Worm (Caenorhabditis elegans) whole organism, midembryonic: ENCODE results near the gene K11H12.11.

Experiments
- T22C8.4 ChIP-seq: fragments of 200-800 bp; sonication (Bioruptor generic); IDR thresholded peaks from 2 replicates; pipeline ENCODE4 v1.3.6; 2022; ENCODE audit warnings: missing genetic modification characterization, missing compliant biosample characterization
- cog-1 ChIP-seq: sonication (generic microtip); optimal IDR thresholded peaks from 2 replicates; lab custom pipeline; 2016; ENCODE audit warnings: missing genetic modification characterization, missing compliant biosample characterization
- flt-1 ChIP-seq: fragments of 200-800 bp; sonication (Bioruptor generic); IDR thresholded peaks from 2 replicates; pipeline ENCODE4 v1.3.6; 2022; ENCODE audit warnings: missing genetic modification characterization, missing compliant biosample characterization
- klf-2 ChIP-seq: fragments of 200-800 bp; sonication (Bioruptor generic); conservative IDR thresholded peaks from 2 replicates; pipeline ENCODE4 v1.3.6; 2022; ENCODE audit warnings: missing genetic modification reagents, missing genetic modification characterization, missing compliant biosample characterization
- med-1 ChIP-seq: sonication (generic microtip); optimal IDR thresholded peaks from 2 replicates; lab custom pipeline; 2017; ENCODE audit warnings: missing genetic modification characterization, mild to moderate bottlenecking, missing compliant biosample characterization, antibody characterized with exemption, missing genetic modification reagents; ENCODE audit not compliant: insufficient read depth
- ref-1 ChIP-seq: fragments of 200-800 bp; sonication (Bioruptor generic); conservative IDR thresholded peaks from 2 replicates; pipeline ENCODE4 v1.3.6; 2022; ENCODE audit warnings: missing genetic modification reagents, missing genetic modification characterization, missing compliant biosample characterization
- tab-1 ChIP-seq: fragments of 200-800 bp; sonication (Bioruptor generic); IDR thresholded peaks from 2 replicates; pipeline ENCODE4 v1.3.6; 2022; ENCODE audit warnings: missing genetic modification characterization, missing compliant biosample characterization
- ztf-23 ChIP-seq: fragments of 200-800 bp; sonication (Bioruptor generic); IDR thresholded peaks from 2 replicates; pipeline ENCODE4 v1.3.6; 2022; ENCODE audit warnings: missing genetic modification reagents, missing genetic modification characterization, missing compliant biosample characterization
- ztf-29 ChIP-seq: fragments of 200-800 bp; sonication (Bioruptor generic); IDR thresholded peaks from 2 replicates; pipeline ENCODE4 v1.3.6; 2022; ENCODE audit warnings: missing genetic modification reagents, missing genetic modification characterization, missing compliant biosample characterization

Gene K11H12.11

DNA sequence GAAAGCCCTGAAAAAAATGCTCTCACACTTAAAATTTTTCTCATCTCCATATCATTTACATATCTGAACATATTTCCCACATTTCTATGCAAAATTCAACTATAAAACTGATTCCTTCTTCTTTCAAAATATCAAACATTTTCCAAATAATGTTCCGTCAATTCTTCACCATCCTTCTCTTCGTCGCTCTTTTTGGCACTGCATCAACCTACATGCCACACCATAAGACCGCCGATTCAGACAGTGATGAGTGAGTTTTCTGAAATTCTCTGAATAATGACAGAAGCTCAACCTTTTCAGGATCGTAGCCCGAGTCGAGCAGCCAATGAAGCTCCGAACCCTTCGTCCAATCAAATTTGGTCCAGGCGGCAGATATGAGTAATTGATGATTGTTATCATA, 5.9 kb upstream of the K11H12.11 start, which contains the start of gene K11H12.5:
K11H12.5 (plus strand) TSS at position 301 of the 400 bp plus-strand sequence.
- TF ChIP-seq ztf-23 (GFP tag; lab: Robert Waterston, UW) (no peak), T22C8.4 (GFP tag; lab: Robert Waterston, UW) (no peak)

DNA sequence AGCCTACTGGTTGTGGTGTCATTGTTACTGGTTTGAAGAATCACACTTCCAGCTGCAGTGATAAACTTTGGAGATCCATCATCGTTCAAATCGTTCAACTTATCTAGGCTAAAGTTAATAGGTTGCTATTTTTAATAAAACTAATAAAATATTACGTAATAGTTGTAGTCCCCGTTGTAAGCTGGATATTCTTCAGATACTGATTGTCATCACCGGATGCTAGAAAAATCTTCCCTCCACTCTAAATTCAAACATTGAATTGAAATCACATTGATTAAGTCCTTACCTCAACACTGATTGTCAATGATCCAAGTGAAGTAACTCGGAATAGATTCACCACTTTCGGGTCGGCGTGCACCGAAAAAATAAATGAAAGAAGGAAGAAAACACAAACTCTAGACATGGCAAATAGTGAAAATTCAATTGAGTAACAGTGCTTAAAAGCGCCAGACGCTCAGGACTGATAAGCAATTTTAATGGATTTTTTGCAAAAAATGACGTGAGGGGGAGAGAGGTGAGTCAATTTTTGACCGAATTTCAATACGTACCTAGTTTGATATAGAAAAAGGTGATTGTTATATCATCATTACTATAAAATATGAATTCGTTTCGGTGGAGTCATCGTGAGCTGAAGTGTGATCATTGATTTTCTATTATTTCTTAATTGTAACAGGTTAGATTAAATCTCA, 5.3 kb upstream of the K11H12.11 start, which contains the start of the genes K11H12.4 and K11H12.10:
K11H12.4 (minus strand) TSS at position 413 of the 689 bp plus-strand sequence.
K11H12.10 (plus strand) TSS at position 605 of the 689 bp plus-strand sequence.
- TF ChIP-seq ztf-29 (GFP tag; lab: Robert Waterston, UW) (no peak), klf-2 (GFP tag; lab: Robert Waterston, UW) (no peak), med-1 (GFP tag; lab: Kevin White, UChicago) (no peak), cog-1 (no peak), T22C8.4 (GFP tag; lab: Robert Waterston, UW) (no peak)

DNA sequence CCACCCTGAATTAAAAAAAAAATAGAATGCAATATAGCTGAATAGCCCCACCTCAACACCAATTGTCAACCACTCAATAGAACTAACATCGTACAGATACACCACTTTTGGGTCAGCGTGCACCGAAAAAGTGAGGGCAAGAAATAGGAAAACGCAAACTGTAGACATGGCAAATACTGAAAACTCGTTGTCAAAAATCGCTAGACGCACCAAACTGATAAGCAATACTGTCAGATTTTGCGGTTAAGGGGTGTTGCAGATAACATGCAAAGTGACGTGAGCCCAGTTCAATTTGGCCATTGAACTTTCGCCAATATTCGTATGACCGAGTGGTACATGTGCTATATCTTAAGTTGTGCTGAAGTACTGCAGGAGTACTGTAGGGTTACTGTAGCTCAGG, 3.0 kb upstream of the K11H12.11 start, which contains the start of gene K11H12.3:
K11H12.3 (minus strand) TSS at position 168 of the 400 bp plus-strand sequence.
- TF ChIP-seq klf-2 (GFP tag; lab: Robert Waterston, UW) (no peak), tab-1 (GFP tag; lab: Robert Waterston, UW) (no peak), ref-1 (GFP tag; lab: Robert Waterston, UW) (no peak), cog-1 (no peak), ztf-29 (GFP tag; lab: Robert Waterston, UW) (no peak), ztf-23 (GFP tag; lab: Robert Waterston, UW) (no peak), T22C8.4 (GFP tag; lab: Robert Waterston, UW) (no peak), flt-1 (no peak), med-1 (GFP tag; lab: Kevin White, UChicago) (no peak)

DNA sequence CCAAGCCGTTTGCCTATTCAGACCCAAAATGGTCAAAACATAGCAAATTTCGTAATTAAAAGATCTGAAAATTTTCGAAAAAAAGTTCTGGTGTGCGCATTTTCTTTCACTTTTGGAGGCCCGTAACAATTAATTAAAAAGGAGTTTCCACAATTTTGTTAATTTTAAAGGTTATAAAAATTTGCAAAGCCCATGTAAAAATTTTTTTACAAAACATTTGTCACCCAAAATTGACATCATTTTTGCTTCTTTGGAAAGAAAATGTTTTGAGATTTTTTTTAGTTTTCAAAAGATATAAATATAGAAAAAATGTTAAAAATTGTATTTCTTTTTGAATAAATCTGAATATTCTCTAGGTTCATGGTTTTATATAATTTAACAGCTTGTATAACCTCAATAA, 3.4 kb downstream of the K11H12.11 start, which contains the start of gene K11H12.6:
K11H12.6 (plus strand) TSS at position 301 of the 400 bp plus-strand sequence.
- TF ChIP-seq ztf-23 (GFP tag; lab: Robert Waterston, UW) (no peak), tab-1 (GFP tag; lab: Robert Waterston, UW) (no peak), ztf-29 (GFP tag; lab: Robert Waterston, UW) (no peak), med-1 (GFP tag; lab: Kevin White, UChicago) (no peak), ref-1 (GFP tag; lab: Robert Waterston, UW) (no peak), T22C8.4 (GFP tag; lab: Robert Waterston, UW) (no peak), cog-1 (no peak), klf-2 (GFP tag; lab: Robert Waterston, UW) (no peak), flt-1 (no peak)

DNA sequence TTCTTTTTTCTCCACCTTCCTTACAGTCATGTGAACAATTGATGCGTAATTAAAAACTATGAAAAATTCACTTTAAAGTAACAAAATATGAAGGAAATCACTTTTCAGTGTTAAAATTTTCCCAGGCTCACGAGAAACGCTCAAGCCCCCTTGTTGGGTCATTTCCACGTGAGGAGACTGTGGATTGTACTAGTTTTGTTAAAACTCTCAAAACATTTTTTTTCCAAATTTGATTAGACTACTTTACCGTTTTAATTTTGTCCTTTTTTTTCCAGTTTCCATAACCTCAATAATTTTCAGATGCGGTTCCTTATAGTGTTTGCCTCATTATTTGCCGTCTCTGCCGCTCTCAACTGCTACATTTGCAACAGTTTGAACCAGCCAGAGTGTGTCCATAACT, 5.1 kb downstream of the K11H12.11 start, which contains the start of gene K11H12.7:
K11H12.7 (plus strand) TSS at position 301 of the 400 bp plus-strand sequence.
- no peak for TF ChIP-seq ref-1 (GFP tag; lab: Robert Waterston, UW)
- no peak for TF ChIP-seq klf-2 (GFP tag; lab: Robert Waterston, UW)
- TF ChIP-seq T22C8.4 (GFP tag; lab: Robert Waterston, UW): no peak
- no peak for TF ChIP-seq ztf-29 (GFP tag; lab: Robert Waterston, UW)
- no peak for TF ChIP-seq ztf-23 (GFP tag; lab: Robert Waterston, UW)
- TF ChIP-seq tab-1 (GFP tag; lab: Robert Waterston, UW): no peak
- TF ChIP-seq med-1 (GFP tag; lab: Kevin White, UChicago): no peak
- no peak for TF ChIP-seq flt-1
- no peak for TF ChIP-seq cog-1

DNA sequence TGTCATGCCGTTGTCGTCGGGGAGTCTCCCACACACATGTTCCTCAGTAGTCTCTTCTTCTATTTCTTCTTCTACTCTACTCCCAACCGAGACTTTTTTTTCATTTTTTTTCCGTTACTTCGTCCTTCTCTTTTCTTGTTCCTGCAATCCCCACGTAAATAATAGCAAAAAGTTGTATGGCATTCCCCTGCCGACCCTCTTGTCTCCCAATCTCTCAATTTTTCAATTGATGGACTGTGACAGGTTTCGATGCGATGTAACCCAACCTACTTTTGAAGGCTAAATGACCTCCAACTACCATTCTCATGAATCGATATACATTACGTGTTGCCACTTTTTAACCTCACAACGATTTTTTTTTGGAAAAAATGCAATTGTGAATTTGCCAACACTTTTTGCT, 6.2 kb downstream of the K11H12.11 start:
- TF ChIP-seq ztf-23 (GFP tag; lab: Robert Waterston, UW) (no peak), ref-1 (GFP tag; lab: Robert Waterston, UW) (no peak), flt-1 (no peak), ztf-29 (GFP tag; lab: Robert Waterston, UW) (no peak), med-1 (GFP tag; lab: Kevin White, UChicago) (no peak), T22C8.4 (GFP tag; lab: Robert Waterston, UW) (no peak), cog-1 (no peak), klf-2 (GFP tag; lab: Robert Waterston, UW) (no peak), tab-1 (GFP tag; lab: Robert Waterston, UW) (no peak)

DNA sequence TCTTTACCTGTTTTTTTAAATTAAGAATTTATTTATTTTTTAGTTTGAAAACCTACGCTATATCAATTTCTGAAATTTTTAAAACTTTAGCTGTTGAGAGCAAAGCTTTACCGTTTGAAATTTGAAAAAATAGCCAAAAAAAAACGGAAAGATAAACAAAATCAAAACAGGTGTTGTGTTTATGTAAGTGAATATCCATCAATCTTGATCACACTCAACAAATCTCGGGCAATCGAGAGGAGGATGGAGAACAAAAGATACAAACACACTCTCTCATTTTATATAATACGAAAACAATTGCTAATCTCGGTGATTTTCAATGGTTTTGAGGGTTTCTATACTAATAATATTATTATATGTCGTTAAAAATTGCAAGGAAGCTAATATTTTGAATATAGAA, 8.7 kb downstream of the K11H12.11 start:
- TF ChIP-seq cog-1: no peak

DNA sequence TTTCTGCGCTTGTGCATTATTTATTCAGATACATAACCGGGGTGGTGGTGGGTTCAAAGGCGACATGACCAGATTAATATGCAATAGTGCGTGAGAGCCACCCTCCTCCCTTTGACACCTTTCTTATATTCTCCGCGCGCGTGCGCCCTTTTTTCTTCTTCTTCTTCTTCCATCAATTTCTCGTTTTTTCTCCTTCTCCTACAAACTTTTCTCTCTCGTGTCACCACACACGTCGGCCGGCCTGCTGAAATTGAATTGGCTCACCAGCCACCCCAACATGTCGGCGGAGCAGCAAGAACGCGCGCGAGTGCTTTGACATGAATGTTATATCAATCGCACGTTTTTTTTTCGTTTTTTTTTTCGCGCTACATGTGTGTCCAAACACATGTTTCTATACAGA, 10.8 kb downstream of the K11H12.11 start:
- TF ChIP-seq klf-2 (GFP tag; lab: Robert Waterston, UW) (no peak), med-1 (GFP tag; lab: Kevin White, UChicago) (no peak), cog-1 (no peak), ref-1 (GFP tag; lab: Robert Waterston, UW) (no peak), ztf-29 (GFP tag; lab: Robert Waterston, UW) (no peak), T22C8.4 (GFP tag; lab: Robert Waterston, UW) (no peak), ztf-23 (GFP tag; lab: Robert Waterston, UW) (no peak), tab-1 (GFP tag; lab: Robert Waterston, UW) (no peak), flt-1 (no peak)

DNA sequence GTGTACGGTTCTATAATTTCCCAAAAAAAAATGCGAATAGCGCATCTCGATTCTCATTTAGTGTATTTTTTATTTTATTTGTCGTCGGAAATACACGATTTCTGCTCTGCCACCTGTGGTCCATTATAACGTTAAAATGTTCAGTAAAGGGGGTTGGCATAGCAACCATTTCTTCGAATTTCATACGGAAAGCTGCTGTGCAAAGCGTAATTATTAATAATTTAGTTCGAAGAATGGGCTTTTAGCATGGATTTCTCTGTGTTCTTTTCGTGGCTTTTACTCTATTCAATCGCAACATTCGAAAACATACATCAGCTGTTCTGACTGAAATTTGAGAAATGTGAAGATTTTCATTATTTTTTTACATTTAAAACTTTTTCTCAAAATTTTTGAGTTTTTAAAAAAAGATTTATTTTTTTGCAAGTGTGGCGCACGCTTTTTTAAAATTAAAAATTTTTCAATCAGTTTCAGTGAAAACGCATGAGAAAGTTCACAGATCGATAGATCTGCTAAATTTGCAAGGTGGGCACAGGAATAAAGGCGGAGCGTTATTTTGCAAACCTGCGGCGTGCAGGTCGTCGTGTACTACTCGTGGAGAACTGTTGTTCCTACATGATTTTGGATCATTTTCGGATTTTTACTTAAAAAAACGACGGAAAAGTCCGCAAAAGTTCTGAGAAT, 11.7 kb downstream of the K11H12.11 start:
- no peak for TF ChIP-seq ztf-23 (GFP tag; lab: Robert Waterston, UW)
- no peak for TF ChIP-seq tab-1 (GFP tag; lab: Robert Waterston, UW)
- no peak for TF ChIP-seq ref-1 (GFP tag; lab: Robert Waterston, UW)
- no peak for TF ChIP-seq T22C8.4 (GFP tag; lab: Robert Waterston, UW)
- TF ChIP-seq flt-1: no peak
